Worm (Caenorhabditis elegans) whole organism, mixed stage, embryonic: Measurements from ENCODE around the gene C17F4.2.

Experiments
- M03D4.4 ChIP-seq: sonication (generic microtip); optimal IDR thresholded peaks from 2 replicates; lab custom pipeline; 2017; ENCODE audit warnings: mild to moderate bottlenecking, missing genetic modification characterization, missing compliant biosample characterization
- bed-3 ChIP-seq: fragments of 200-800 bp; sonication (Bioruptor generic); optimal IDR thresholded peaks from 3 replicates; lab custom pipeline; 2018; ENCODE audit warnings: mild to moderate bottlenecking, missing genetic modification characterization, moderate library complexity, missing compliant biosample characterization
- ceh-39 ChIP-seq: fragments of 150-350 bp; optimal IDR thresholded peaks from 2 replicates; lab custom pipeline; 2014; ENCODE audit warnings: missing biosample characterization, missing genetic modification characterization
- ceh-43 ChIP-seq: fragments of 200-800 bp; sonication (Bioruptor generic); optimal IDR thresholded peaks from 2 replicates; lab custom pipeline; 2018; ENCODE audit warnings: mild to moderate bottlenecking, missing genetic modification characterization, moderate library complexity, missing compliant biosample characterization
- ceh-83 ChIP-seq: fragments of 200-800 bp; sonication (Bioruptor generic); optimal IDR thresholded peaks from 2 replicates; lab custom pipeline; 2018; ENCODE audit warnings: mild to moderate bottlenecking, missing genetic modification characterization, missing compliant biosample characterization
- ces-1 ChIP-seq: fragments of 150-350 bp; optimal IDR thresholded peaks from 2 replicates; lab custom pipeline; 2014; ENCODE audit warnings: missing biosample characterization, missing genetic modification reagents, missing genetic modification characterization
- cnd-1 ChIP-seq: fragments of 200-800 bp; sonication (Bioruptor generic); optimal IDR thresholded peaks from 2 replicates; lab custom pipeline; 2018; ENCODE audit warnings: mild to moderate bottlenecking, missing genetic modification characterization, missing compliant biosample characterization
- drap-1 ChIP-seq: fragments of 200-800 bp; sonication (Bioruptor generic); optimal IDR thresholded peaks from 3 replicates; lab custom pipeline; 2018; ENCODE audit warnings: mild to moderate bottlenecking, missing genetic modification characterization, missing compliant biosample characterization
- elt-3 ChIP-seq: fragments of 150-350 bp; optimal IDR thresholded peaks from 2 replicates; lab custom pipeline; 2014; ENCODE audit warnings: missing biosample characterization, missing genetic modification characterization
- ham-2 ChIP-seq: fragments of 200-800 bp; sonication (Bioruptor generic); optimal IDR thresholded peaks from 2 replicates; lab custom pipeline; 2018; ENCODE audit warnings: mild to moderate bottlenecking, missing genetic modification characterization, missing compliant biosample characterization
- hlh-1 ChIP-seq: fragments of 150-350 bp; optimal IDR thresholded peaks from 2 replicates; lab custom pipeline; 2014; ENCODE audit warnings: missing biosample characterization, missing genetic modification reagents, missing genetic modification characterization
- lin-13 ChIP-seq: fragments of 150-350 bp; optimal IDR thresholded peaks from 2 replicates; lab custom pipeline; 2014; ENCODE audit warnings: missing biosample characterization, missing genetic modification characterization
- lin-32 ChIP-seq: fragments of 200-800 bp; sonication (Bioruptor generic); optimal IDR thresholded peaks from 2 replicates; lab custom pipeline; 2018; ENCODE audit warnings: mild to moderate bottlenecking, missing genetic modification characterization, missing compliant biosample characterization
- lsy-2 ChIP-seq: fragments of 150-350 bp; optimal IDR thresholded peaks from 2 replicates; lab custom pipeline; 2014; ENCODE audit warnings: missing biosample characterization, missing genetic modification characterization
- mab-5 ChIP-seq: fragments of 150-350 bp; optimal IDR thresholded peaks from 2 replicates; lab custom pipeline; 2014; ENCODE audit warnings: missing biosample characterization, missing genetic modification characterization
- mls-2 ChIP-seq: sonication (generic microtip); optimal IDR thresholded peaks from 2 replicates; lab custom pipeline; 2016; ENCODE audit warnings: mild to moderate bottlenecking, missing genetic modification characterization, moderate library complexity, missing compliant biosample characterization
- nhr-12 ChIP-seq: fragments of 150-350 bp; optimal IDR thresholded peaks from 2 replicates; lab custom pipeline; 2014; ENCODE audit warnings: missing biosample characterization, missing genetic modification characterization
- nhr-237 ChIP-seq: fragments of 150-350 bp; optimal IDR thresholded peaks from 2 replicates; lab custom pipeline; 2014; ENCODE audit warnings: missing biosample characterization, missing genetic modification characterization
- nhr-28 ChIP-seq: fragments of 150-350 bp; optimal IDR thresholded peaks from 2 replicates; lab custom pipeline; 2014; ENCODE audit warnings: missing biosample characterization, missing genetic modification characterization
- nhr-76 ChIP-seq: sonication (generic microtip); optimal IDR thresholded peaks from 2 replicates; lab custom pipeline; 2017; ENCODE audit warnings: missing biosample characterization, missing genetic modification characterization
- pha-4 ChIP-seq: fragments of 150-350 bp; optimal IDR thresholded peaks from 2 replicates; lab custom pipeline; 2018; ENCODE audit warnings: missing biosample characterization, missing genetic modification reagents, missing genetic modification characterization
- sem-2 ChIP-seq: fragments of 200-800 bp; sonication (Bioruptor generic); optimal IDR thresholded peaks from 2 replicates; lab custom pipeline; 2018; ENCODE audit warnings: mild to moderate bottlenecking, missing genetic modification characterization, missing compliant biosample characterization
- snpc-4 ChIP-seq: fragments of 150-350 bp; optimal IDR thresholded peaks from 2 replicates; lab custom pipeline; 2014; ENCODE audit warnings: missing biosample characterization, missing genetic modification characterization
- sptf-1 ChIP-seq: sonication (generic microtip); optimal IDR thresholded peaks from 2 replicates; lab custom pipeline; 2017; ENCODE audit warnings: mild to moderate bottlenecking, missing genetic modification characterization, moderate library complexity, missing compliant biosample characterization
- unc-120 ChIP-seq: sonication (generic microtip); optimal IDR thresholded peaks from 2 replicates; lab custom pipeline; 2017; ENCODE audit warnings: missing genetic modification characterization, missing compliant biosample characterization; ENCODE audit not compliant: poor library complexity, severe bottlenecking
- unc-39 ChIP-seq: fragments of 150-350 bp; optimal IDR thresholded peaks from 2 replicates; lab custom pipeline; 2014; ENCODE audit warnings: missing biosample characterization, missing genetic modification characterization
- unc-62 ChIP-seq: fragments of 150-350 bp; optimal IDR thresholded peaks from 2 replicates; lab custom pipeline; 2014; ENCODE audit warnings: missing biosample characterization, missing genetic modification reagents, missing genetic modification characterization
- zip-8 ChIP-seq: fragments of 150-350 bp; optimal IDR thresholded peaks from 2 replicates; lab custom pipeline; 2014; ENCODE audit warnings: missing biosample characterization, missing genetic modification characterization
- ztf-11 ChIP-seq: fragments of 150-350 bp; optimal IDR thresholded peaks from 2 replicates; lab custom pipeline; 2014; ENCODE audit warnings: missing biosample characterization, missing genetic modification characterization

Gene C17F4.2

ce11 chrII:3267365-3267764, 18.9 kb downstream of the C17F4.2 start, which contains the start of gene F02E11.7:
Gene F02E11.7 (plus strand): TSS chrII:3267665.
- TF ChIP-seq nhr-12 (tag; lab: Kevin White, UChicago), result no peak
- no peak for TF ChIP-seq lin-13 (tag; lab: Kevin White, UChicago)
- no peak for TF ChIP-seq drap-1 (GFP tag; lab: Kevin White, UChicago)
- no peak for TF ChIP-seq lin-32 (GFP tag; lab: Kevin White, UChicago)
- no peak for TF ChIP-seq ztf-11 (tag; lab: Kevin White, UChicago)
- TF ChIP-seq ceh-83 (GFP tag; lab: Kevin White, UChicago), result no peak
- TF ChIP-seq, all 35 proteins: peak for 0

- TF ChIP-seq drap-1 (GFP tag; lab: Kevin White, UChicago) (peak; percentile 26), ceh-83 (GFP tag; lab: Kevin White, UChicago) (peak; percentile 53), unc-39 (tag; lab: Kevin White, UChicago) (no peak), lin-32 (GFP tag; lab: Kevin White, UChicago) (no peak), sem-2 (GFP tag; lab: Kevin White, UChicago) (no peak), elt-3 (no peak), ces-1 (GFP tag; lab: Kevin White, UChicago) (no peak), nhr-28 (tag; lab: Kevin White, UChicago) (no peak), nhr-76 (tag; lab: Kevin White, UChicago) (no peak), cnd-1 (tag; lab: Kevin White, UChicago) (peak; percentile 30), nhr-12 (tag; lab: Kevin White, UChicago) (no peak)
Observed at ce11 chrII:3267815-3268214, 19.3 kb downstream of the C17F4.2 start.

DNA sequence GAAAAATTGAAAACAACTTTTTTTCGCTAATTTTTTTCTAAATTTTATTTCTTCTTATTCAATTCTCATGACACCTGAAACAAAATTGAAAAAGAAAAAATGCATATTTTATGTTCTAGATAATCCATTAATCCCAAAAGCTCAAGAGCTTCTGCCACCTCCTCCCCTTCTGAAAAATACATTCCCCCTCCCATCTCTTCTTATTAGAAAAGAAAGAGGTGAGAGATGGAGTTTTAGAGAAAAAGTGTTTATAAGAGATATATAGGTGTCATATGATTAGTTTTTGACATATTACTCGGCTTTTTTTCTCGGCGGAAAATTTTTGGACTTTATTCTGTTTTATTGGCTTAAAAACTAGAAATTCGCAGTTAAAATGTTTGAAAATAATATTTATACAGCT, 22.1 kb downstream of the C17F4.2 start:
- TF ChIP-seq unc-120, result no peak
- no peak for TF ChIP-seq snpc-4 (tag; lab: Kevin White, UChicago)
- no peak for TF ChIP-seq ceh-39 (tag; lab: Kevin White, UChicago)
- TF ChIP-seq zip-8 (tag; lab: Kevin White, UChicago), result no peak
- TF ChIP-seq pha-4, result no peak
- TF ChIP-seq lin-13 (tag; lab: Kevin White, UChicago), result no peak
- no peak for TF ChIP-seq nhr-28 (tag; lab: Kevin White, UChicago)
- TF ChIP-seq sem-2 (GFP tag; lab: Kevin White, UChicago), result no peak
- TF ChIP-seq hlh-1 (tag; lab: Kevin White, UChicago), result no peak

DNA sequence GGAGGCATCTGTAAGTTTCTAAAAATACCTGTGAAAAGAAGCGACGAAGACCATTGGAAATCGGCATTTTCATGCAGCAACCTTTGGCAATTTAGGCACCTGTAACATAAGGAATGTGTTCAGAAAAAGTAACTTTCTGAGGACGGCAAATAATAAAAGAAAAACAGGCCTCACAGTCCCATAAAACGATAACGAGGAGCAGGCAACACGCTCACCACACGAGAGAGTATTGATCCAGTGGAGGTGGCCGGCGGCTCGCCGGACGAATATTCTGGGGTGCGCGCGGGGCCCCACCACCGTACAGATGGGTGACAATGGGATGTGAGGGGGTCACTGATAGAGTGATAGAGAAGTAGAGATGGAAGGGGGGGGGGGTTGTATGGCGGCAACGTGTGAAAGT, 26.5 kb downstream of the C17F4.2 start, which contains the start of gene F02E11.3:
Gene F02E11.3 (minus strand): TSS at position 101 of the 400 bp plus-strand sequence.
- TF ChIP-seq M03D4.4 (tag; lab: Kevin White, UChicago), result no peak

DNA sequence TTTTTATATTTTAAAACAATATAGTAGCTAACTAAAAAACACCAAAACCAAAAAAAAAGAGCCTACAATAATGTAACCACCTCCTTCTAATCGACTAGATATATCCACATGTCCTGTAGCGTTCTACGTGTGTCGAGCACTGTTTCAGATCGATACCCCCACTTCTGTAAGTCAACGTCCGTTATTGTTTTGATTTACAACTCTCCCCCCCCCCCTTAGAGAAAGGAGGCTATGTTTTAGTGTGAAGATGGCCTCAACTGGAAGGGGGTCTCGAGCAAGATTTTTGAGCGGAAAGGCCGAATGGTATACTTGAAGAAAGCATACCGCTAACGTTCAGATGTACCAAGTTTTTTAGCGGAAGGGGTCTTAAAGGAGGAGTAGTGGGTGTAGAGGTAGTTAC, 29.2 kb downstream of the C17F4.2 start, which contains the start of gene F02E11.4:
Gene F02E11.4 (minus strand): TSS at position 101 of the 400 bp plus-strand sequence.
- TF ChIP-seq ceh-43 (GFP tag; lab: Kevin White, UChicago), result no peak
- TF ChIP-seq pha-4, result no peak
- no peak for TF ChIP-seq zip-8 (tag; lab: Kevin White, UChicago)
- no peak for TF ChIP-seq mls-2 (tag; lab: Kevin White, UChicago)
- TF ChIP-seq sem-2 (GFP tag; lab: Kevin White, UChicago), result no peak

DNA sequence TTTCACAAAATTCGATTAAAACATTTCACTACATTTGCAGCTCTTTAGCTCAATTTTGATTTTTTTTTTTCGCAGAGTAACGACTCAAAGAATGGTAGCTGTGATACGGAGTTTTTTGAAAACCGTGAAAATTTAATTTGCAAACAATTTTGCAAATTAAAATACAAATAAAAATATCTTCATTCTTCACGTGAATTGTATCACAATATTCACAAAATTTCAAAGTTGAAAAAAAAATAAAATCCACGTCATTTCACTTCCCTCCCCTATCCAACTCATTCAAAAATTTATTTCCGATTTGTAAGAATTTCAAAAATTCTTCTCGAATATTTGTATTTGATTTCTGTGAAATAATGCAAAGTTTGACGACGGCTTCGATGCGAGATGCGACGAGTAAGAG, 30.2 kb downstream of the C17F4.2 start, which contains the start of gene wht-4:
Gene wht-4 (plus strand): TSS at position 301 of the 400 bp plus-strand sequence.
- TF ChIP-seq zip-8 (tag; lab: Kevin White, UChicago) (no peak), sptf-1 (tag; lab: Kevin White, UChicago) (no peak), unc-39 (tag; lab: Kevin White, UChicago) (no peak), ztf-11 (tag; lab: Kevin White, UChicago) (no peak), lin-32 (GFP tag; lab: Kevin White, UChicago) (no peak), mls-2 (tag; lab: Kevin White, UChicago) (no peak), unc-62 (GFP tag; lab: Kevin White, UChicago) (no peak), lin-13 (tag; lab: Kevin White, UChicago) (no peak), elt-3 (no peak), bed-3 (no peak), cnd-1 (tag; lab: Kevin White, UChicago) (no peak), ham-2 (GFP tag; lab: Kevin White, UChicago) (no peak), ceh-39 (tag; lab: Kevin White, UChicago) (no peak), lsy-2 (tag; lab: Kevin White, UChicago) (no peak), nhr-28 (tag; lab: Kevin White, UChicago) (no peak), drap-1 (GFP tag; lab: Kevin White, UChicago) (no peak), mab-5 (no peak), nhr-237 (no peak), pha-4 (no peak)
